Worm (Caenorhabditis elegans) whole organism, L4/young adult: ENCODE data around the gene unc-44.

ENCODE experiments used
- W03F9.2 ChIP-seq: fragments of 150-350 bp; optimal IDR thresholded peaks from 2 replicates; lab custom pipeline; 2014; ENCODE audit warnings: missing biosample characterization, missing genetic modification characterization
- dao-5 ChIP-seq: sonication (generic microtip); optimal IDR thresholded peaks from 2 replicates; lab custom pipeline; 2016; ENCODE audit warnings: missing genotype, missing genetic modification characterization, moderate library complexity, missing compliant biosample characterization
- him-1 ChIP-seq: sonication (generic microtip); optimal IDR thresholded peaks from 2 replicates; lab custom pipeline; 2016; ENCODE audit warnings: missing genotype, missing genetic modification reagents, missing genetic modification characterization, missing compliant biosample characterization

ce11 chrIV:5945455-5945854 lies 29.9 kb upstream of the unc-44 start:
- no peak for TF ChIP-seq dao-5
- TF ChIP-seq him-1 (tag; lab: Kevin White, UChicago) = no peak
- no peak for TF ChIP-seq W03F9.2 (tag; lab: Kevin White, UChicago)
